Worm (Caenorhabditis elegans) whole organism, L4 larva: ENCODE data around the gene C49C3.4.

ENCODE experiments used
- Y105C5A.15 ChIP-seq: fragments of 200-800 bp; sonication (Bioruptor generic); IDR thresholded peaks from 2 replicates; pipeline ENCODE4 v1.3.6; 2022; ENCODE audit warnings: missing genetic modification characterization, missing compliant biosample characterization
- ceh-82 ChIP-seq: sonication (generic microtip); optimal IDR thresholded peaks from 2 replicates; lab custom pipeline; 2017; ENCODE audit warnings: missing biosample characterization, missing genetic modification characterization
- egl-27 ChIP-seq: sonication (generic microtip); optimal IDR thresholded peaks from 3 replicates; lab custom pipeline; 2017; ENCODE audit warnings: missing biosample characterization, missing genetic modification reagents, missing genetic modification characterization
- lim-7 ChIP-seq: fragments of 200-800 bp; sonication (Bioruptor generic); IDR thresholded peaks from 2 replicates; pipeline ENCODE4 v1.3.6; 2022; ENCODE audit warnings: missing genetic modification characterization, missing compliant biosample characterization
- lin-39 ChIP-seq: fragments of 150-350 bp; optimal IDR thresholded peaks from 2 replicates; lab custom pipeline; 2014; ENCODE audit warnings: missing biosample characterization, missing genetic modification reagents, missing genetic modification characterization
- pqm-1 ChIP-seq: sonication (generic microtip); optimal IDR thresholded peaks from 2 replicates; lab custom pipeline; 2017; ENCODE audit warnings: missing biosample characterization, missing genetic modification characterization
- snpc-1.2 ChIP-seq: fragments of 200-800 bp; sonication (Bioruptor generic); IDR thresholded peaks from 2 replicates; pipeline ENCODE4 v1.3.6; 2022; ENCODE audit warnings: missing genetic modification reagents, missing genetic modification characterization, missing compliant biosample characterization
- unc-39 ChIP-seq: sonication (generic microtip); optimal IDR thresholded peaks from 2 replicates; lab custom pipeline; 2017; ENCODE audit warnings: missing biosample characterization, missing genetic modification characterization

DNA sequence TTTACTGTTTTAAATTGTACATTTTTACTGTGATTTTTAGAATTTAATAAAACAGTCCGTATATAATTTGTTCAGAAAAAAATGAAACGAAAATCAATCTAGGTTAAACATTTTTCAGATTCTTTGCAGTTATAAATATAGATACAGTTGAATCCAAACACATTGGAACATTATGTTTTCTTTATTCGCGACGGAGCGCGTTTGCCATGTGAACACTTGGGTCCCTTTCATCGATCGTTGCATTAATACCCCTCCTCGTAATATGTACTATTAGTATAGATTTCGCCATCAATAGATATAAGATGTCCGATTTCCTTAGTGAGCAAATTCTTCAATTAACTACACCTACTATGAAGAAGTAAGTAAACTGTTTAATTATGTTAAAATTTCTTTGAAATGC lies 14.4 kb downstream of the C49C3.4 start, which contains the start of gene C49C3.8:
- TF ChIP-seq ceh-82 (tag; lab: Kevin White, UChicago), result no peak
- TF ChIP-seq lin-39 (tag; lab: Kevin White, UChicago), result no peak
- TF ChIP-seq snpc-1.2 (GFP tag; lab: Robert Waterston, UW), result no peak
- TF ChIP-seq Y105C5A.15, result no peak
- no peak for TF ChIP-seq unc-39
- TF ChIP-seq pqm-1 (tag; lab: Kevin White, UChicago), result no peak
- no peak for TF ChIP-seq egl-27
- no peak for TF ChIP-seq lim-7 (GFP tag; lab: Robert Waterston, UW)
